Worm (Caenorhabditis elegans) whole organism, L1 larva: ENCODE measurements around the gene srlf-3.

ENCODE experiments used
- lin-13 ChIP-seq: fragments of 150-350 bp; optimal IDR thresholded peaks from 2 replicates; lab custom pipeline; 2014; ENCODE audit warnings: missing biosample characterization, missing genetic modification reagents, missing genetic modification characterization
- lin-15B ChIP-seq: fragments of 150-350 bp; sonication (generic microtip); optimal IDR thresholded peaks from 3 replicates; lab custom pipeline; 2014; ENCODE audit warnings: missing biosample characterization, missing genetic modification characterization

ce11 chrIV:8446904-8447303 lies 40.4 kb upstream of the srlf-3 start, which contains the start of gene T01B11.1:
- no peak for TF ChIP-seq lin-13 (GFP tag; lab: Kevin White, UChicago)
- TF ChIP-seq lin-15B (tag; lab: Kevin White, UChicago) = no peak
